Worm (Caenorhabditis elegans) whole organism, L4 larva: ENCODE data around the gene med-2.

ENCODE experiments used
- F10B5.3 ChIP-seq: sonication (generic microtip); optimal IDR thresholded peaks from 2 replicates; lab custom pipeline; 2016; ENCODE audit warnings: mild to moderate bottlenecking, missing genetic modification characterization, missing compliant biosample characterization
- F37D6.2 ChIP-seq: sonication (generic microtip); optimal IDR thresholded peaks from 2 replicates; lab custom pipeline; 2016; ENCODE audit warnings: mild to moderate bottlenecking, missing genetic modification characterization, missing compliant biosample characterization
- R02D3.7 ChIP-seq: fragments of 150-350 bp; sonication (generic microtip); optimal IDR thresholded peaks from 3 replicates; lab custom pipeline; 2014; ENCODE audit warnings: missing biosample characterization, missing genetic modification characterization
- T20F7.1 ChIP-seq: fragments of 200-800 bp; sonication (Bioruptor generic); optimal IDR thresholded peaks from 2 replicates; lab custom pipeline; 2018; ENCODE audit warnings: mild to moderate bottlenecking, missing genetic modification characterization, missing compliant biosample characterization
- Y105C5A.15 ChIP-seq: fragments of 200-800 bp; sonication (Bioruptor generic); IDR thresholded peaks from 2 replicates; pipeline ENCODE4 v1.3.6; 2022; ENCODE audit warnings: missing genetic modification characterization, missing compliant biosample characterization
- Y75B8A.6 ChIP-seq: fragments of 200-800 bp; sonication (Bioruptor generic); IDR thresholded peaks from 2 replicates; pipeline ENCODE4 v1.3.6; 2022; ENCODE audit warnings: missing genetic modification reagents, missing genetic modification characterization, missing compliant biosample characterization
- ZK337.2 ChIP-seq: fragments of 200-800 bp; sonication (Bioruptor generic); IDR thresholded peaks from 2 replicates; pipeline ENCODE4 v1.3.6; 2022; ENCODE audit warnings: missing genetic modification reagents, missing genetic modification characterization, missing compliant biosample characterization
- ama-1 ChIP-seq: fragments of 150-350 bp; optimal IDR thresholded peaks from 2 replicates; lab custom pipeline; 2014; ENCODE audit warnings: inconsistent platforms, mixed read lengths
- ceh-28 ChIP-seq: fragments of 150-350 bp; optimal IDR thresholded peaks from 2 replicates; lab custom pipeline; 2014; ENCODE audit warnings: missing biosample characterization, missing genetic modification reagents, missing genetic modification characterization
- ces-1 ChIP-seq: fragments of 150-350 bp; sonication (generic microtip); optimal IDR thresholded peaks from 4 replicates; lab custom pipeline; 2014; ENCODE audit warnings: missing biosample characterization, missing genetic modification reagents, missing genetic modification characterization
- ctbp-1 ChIP-seq: fragments of 200-800 bp; sonication (Bioruptor generic); IDR thresholded peaks from 2 replicates; pipeline ENCODE4 v1.3.6; 2022; ENCODE audit warnings: missing genetic modification reagents, missing genetic modification characterization, missing compliant biosample characterization
- daf-16 ChIP-seq, 3 experiments: sonication (generic microtip); optimal IDR thresholded peaks; 2 replicates each; lab custom pipeline; 2016 to 2017; ENCODE audit warnings: missing genetic modification characterization in 3 of 3, missing genetic modification reagents in 3 of 3, mild to moderate bottlenecking in 2 of 3, missing compliant biosample characterization in 2 of 3, missing biosample characterization in 1 of 3, moderate library complexity in 1 of 3
- daf-19 ChIP-seq: fragments of 200-800 bp; sonication (Bioruptor generic); conservative IDR thresholded peaks from 2 replicates; pipeline ENCODE4 v1.3.6; 2022; ENCODE audit warnings: missing genetic modification characterization, missing compliant biosample characterization
- egl-43 ChIP-seq: fragments of 200-800 bp; sonication (Bioruptor generic); IDR thresholded peaks from 2 replicates; pipeline ENCODE4 v1.3.6; 2022; ENCODE audit warnings: missing genetic modification reagents, missing genetic modification characterization, missing compliant biosample characterization
- fkh-10 ChIP-seq: fragments of 150-350 bp; optimal IDR thresholded peaks from 2 replicates; lab custom pipeline; 2014; ENCODE audit warnings: missing biosample characterization, missing genetic modification reagents, missing genetic modification characterization
- gei-8 ChIP-seq: fragments of 200-800 bp; sonication (Bioruptor generic); optimal IDR thresholded peaks from 2 replicates; lab custom pipeline; 2018; ENCODE audit warnings: mild to moderate bottlenecking, missing genetic modification characterization, missing compliant biosample characterization
- hif-1 ChIP-seq, 2 experiments: sonication (generic microtip); optimal IDR thresholded peaks; 2 replicates each; lab custom pipeline; 2016 to 2017; ENCODE audit warnings: missing compliant biosample characterization in 2 of 2, missing genetic modification characterization in 2 of 2, missing genetic modification reagents in 2 of 2, missing genotype in 2 of 2, mild to moderate bottlenecking in 1 of 2
- lin-1 ChIP-seq: fragments of 200-800 bp; sonication (Bioruptor generic); IDR thresholded peaks from 2 replicates; pipeline ENCODE4 v1.3.6; 2022; ENCODE audit warnings: missing genetic modification reagents, missing genetic modification characterization, missing compliant biosample characterization
- lin-13 ChIP-seq: fragments of 150-350 bp; optimal IDR thresholded peaks from 2 replicates; lab custom pipeline; 2014; ENCODE audit warnings: missing biosample characterization, missing genetic modification reagents, missing genetic modification characterization
- lsy-2 ChIP-seq, 2 experiments: fragments of 150-350 bp in 1 of 2; sonication (generic microtip) in 1 of 2; optimal IDR thresholded peaks; 2 replicates each; lab custom pipeline; 2014 to 2017; ENCODE audit warnings: missing biosample characterization in 2 of 2, missing genetic modification characterization in 2 of 2
- mdt-29 ChIP-seq: fragments of 200-800 bp; sonication (Bioruptor generic); IDR thresholded peaks from 2 replicates; pipeline ENCODE4 v1.3.6; 2022; ENCODE audit warnings: missing genetic modification reagents, missing genetic modification characterization, missing compliant biosample characterization
- mep-1 ChIP-seq: fragments of 150-350 bp; sonication (generic microtip); optimal IDR thresholded peaks from 3 replicates; lab custom pipeline; 2014; ENCODE audit warnings: missing biosample characterization, missing genetic modification characterization
- nhr-11 ChIP-seq: fragments of 150-350 bp; optimal IDR thresholded peaks from 2 replicates; lab custom pipeline; 2014; ENCODE audit warnings: missing biosample characterization, missing genetic modification characterization
- nhr-111 ChIP-seq: fragments of 200-800 bp; sonication (Bioruptor generic); optimal IDR thresholded peaks from 2 replicates; lab custom pipeline; 2018; ENCODE audit warnings: mild to moderate bottlenecking, missing genetic modification characterization, missing compliant biosample characterization
- nhr-48 ChIP-seq: sonication (generic microtip); optimal IDR thresholded peaks from 2 replicates; lab custom pipeline; 2016; ENCODE audit warnings: mild to moderate bottlenecking, missing genetic modification characterization, missing compliant biosample characterization
- nhr-76 ChIP-seq: fragments of 150-350 bp; optimal IDR thresholded peaks from 2 replicates; lab custom pipeline; 2014; ENCODE audit warnings: missing biosample characterization, missing genetic modification characterization
- saeg-2 ChIP-seq: fragments of 200-800 bp; sonication (Bioruptor generic); IDR thresholded peaks from 2 replicates; pipeline ENCODE4 v1.3.6; 2022; ENCODE audit warnings: missing genetic modification reagents, missing genetic modification characterization, missing compliant biosample characterization
- sdz-12 ChIP-seq: fragments of 200-800 bp; sonication (Bioruptor generic); optimal IDR thresholded peaks from 2 replicates; lab custom pipeline; 2018; ENCODE audit warnings: mild to moderate bottlenecking, missing genetic modification characterization, missing compliant biosample characterization
- snpc-1.2 ChIP-seq: fragments of 200-800 bp; sonication (Bioruptor generic); IDR thresholded peaks from 2 replicates; pipeline ENCODE4 v1.3.6; 2022; ENCODE audit warnings: missing genetic modification reagents, missing genetic modification characterization, missing compliant biosample characterization
- spr-1 ChIP-seq: sonication (generic microtip); optimal IDR thresholded peaks from 2 replicates; lab custom pipeline; 2016; ENCODE audit warnings: mild to moderate bottlenecking, missing genetic modification characterization, missing compliant biosample characterization
- tag-97 ChIP-seq: fragments of 200-800 bp; sonication (Bioruptor generic); IDR thresholded peaks from 2 replicates; pipeline ENCODE4 v1.3.6; 2022; ENCODE audit warnings: missing genetic modification characterization, missing compliant biosample characterization
- unc-62 ChIP-seq, 3 experiments: fragments of 150-350 bp in 1 of 3; sonication (generic microtip); optimal IDR thresholded peaks in 2 of 3; peaks in 1 of 3; 1 replicate in 1 of 3; 2 replicates in 2 of 3; lab custom pipeline; 2014 to 2017; ENCODE audit warnings: missing biosample characterization in 3 of 3, missing genetic modification characterization in 3 of 3, missing genetic modification reagents in 3 of 3, missing genotype in 1 of 3
- zfp-3 ChIP-seq: fragments of 200-800 bp; sonication (Bioruptor generic); conservative IDR thresholded peaks from 2 replicates; pipeline ENCODE4 v1.3.6; 2022; ENCODE audit warnings: missing genetic modification reagents, missing genetic modification characterization, missing compliant biosample characterization
- zip-11 ChIP-seq: fragments of 200-800 bp; sonication (Bioruptor generic); IDR thresholded peaks from 2 replicates; pipeline ENCODE4 v1.3.6; 2022; ENCODE audit warnings: missing genetic modification characterization, missing compliant biosample characterization
- zip-2 ChIP-seq: fragments of 150-350 bp; optimal IDR thresholded peaks from 2 replicates; lab custom pipeline; 2014; ENCODE audit warnings: missing biosample characterization, missing genetic modification characterization

med-2 gene

DNA sequence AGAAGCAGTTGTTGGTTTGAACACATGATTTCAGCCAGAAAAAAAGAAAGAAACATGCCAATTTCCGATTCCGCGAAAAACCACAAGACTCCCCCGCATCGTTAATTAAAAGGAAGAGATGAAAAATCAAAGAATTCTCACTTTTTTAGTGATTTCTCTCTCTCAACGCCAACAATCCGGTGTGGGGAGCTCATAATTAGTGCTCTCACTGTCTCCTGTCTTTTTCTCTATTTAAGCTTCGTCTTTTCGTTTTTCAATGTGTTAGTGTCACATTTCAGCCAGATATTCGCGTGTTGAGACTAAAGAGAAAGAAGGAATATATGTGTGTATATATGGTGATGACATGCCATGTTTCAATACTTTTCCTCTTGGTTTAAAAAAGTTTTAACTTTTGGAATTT, 10.6 kb upstream of the med-2 start:
- no peak for TF ChIP-seq nhr-111 (GFP tag; lab: Kevin White, UChicago)
- TF ChIP-seq tag-97 (GFP tag; lab: Robert Waterston, UW) = no peak
- TF ChIP-seq ces-1 (GFP tag; lab: Kevin White, UChicago) = no peak
- TF ChIP-seq daf-16 (GFP tag; optimal IDR thresholded peaks at IDR 0.05; lab: Kevin White, UChicago) = peak in 1 of 2 experiments; percentile 44
- TF ChIP-seq daf-16 (tag; optimal IDR thresholded peaks at IDR 0.05; lab: Kevin White, UChicago) = no peak
- TF ChIP-seq ama-1 (lab: Kevin White, UChicago) = peak; percentile 1
- no peak for TF ChIP-seq Y75B8A.6 (GFP tag; lab: Robert Waterston, UW)
- no peak for TF ChIP-seq nhr-76
- peak; percentile 32 for TF ChIP-seq nhr-11
- TF ChIP-seq snpc-1.2 (GFP tag; lab: Robert Waterston, UW) = no peak
- peak; percentile 48 for TF ChIP-seq mep-1 (tag; lab: Kevin White, UChicago)
- no peak for TF ChIP-seq zip-11 (GFP tag; lab: Robert Waterston, UW)
- peak in 1 of 2 experiments; percentile 36 for TF ChIP-seq hif-1 (tag; optimal IDR thresholded peaks at IDR 0.05; lab: Kevin White, UChicago)
- TF ChIP-seq zip-2 (tag; lab: Kevin White, UChicago) = no peak
- TF ChIP-seq nhr-48 (tag; lab: Kevin White, UChicago) = no peak
- peak; percentile 5 to 64 for TF ChIP-seq lsy-2 (tag; optimal IDR thresholded peaks at IDR 0.05; lab: Kevin White, UChicago)
- TF ChIP-seq egl-43 (GFP tag; lab: Robert Waterston, UW) = no peak
- TF ChIP-seq zfp-3 = no peak
- 0 out of 2 replicates have a peak, but pooled peaks have one; percentile 12 for TF ChIP-seq ZK337.2 (GFP tag; lab: Robert Waterston, UW)
- no peak for TF ChIP-seq daf-19 (GFP tag; lab: Robert Waterston, UW)
- TF ChIP-seq lin-13 (GFP tag; lab: Kevin White, UChicago) = no peak
- no peak for TF ChIP-seq T20F7.1 (GFP tag; lab: Kevin White, UChicago)
- TF ChIP-seq F37D6.2 (tag; lab: Kevin White, UChicago) = peak; percentile 10
- TF ChIP-seq R02D3.7 = no peak

ce11 chrIII:6880797-6881196, 3.5 kb upstream of the med-2 start, which contains the start of gene K04C2.7:
Gene K04C2.7 (plus strand): TSS chrIII:6881097.
- no peak for TF ChIP-seq saeg-2 (GFP tag; lab: Robert Waterston, UW)
- TF ChIP-seq nhr-48 (tag; lab: Kevin White, UChicago) = no peak
- TF ChIP-seq sdz-12 (GFP tag; lab: Kevin White, UChicago) = no peak
- no peak for TF ChIP-seq mdt-29 (GFP tag; lab: Robert Waterston, UW)
- TF ChIP-seq tag-97 (GFP tag; lab: Robert Waterston, UW) = no peak
- TF ChIP-seq lin-1 = no peak
- TF ChIP-seq spr-1 (tag; lab: Kevin White, UChicago) = no peak
- TF ChIP-seq daf-19 (GFP tag; lab: Robert Waterston, UW) = no peak
- TF ChIP-seq lsy-2 (tag; optimal IDR thresholded peaks at IDR 0.05; lab: Kevin White, UChicago) = no peak
- no peak for TF ChIP-seq ctbp-1 (GFP tag; lab: Robert Waterston, UW)
- TF ChIP-seq ceh-28 (tag; lab: Kevin White, UChicago) = no peak
- TF ChIP-seq fkh-10 = no peak
- TF ChIP-seq daf-16 (GFP tag; optimal IDR thresholded peaks at IDR 0.05; lab: Kevin White, UChicago) = no peak
- no peak for TF ChIP-seq daf-16 (tag; optimal IDR thresholded peaks at IDR 0.05; lab: Kevin White, UChicago)
- no peak for TF ChIP-seq mep-1 (tag; lab: Kevin White, UChicago)
- no peak for TF ChIP-seq gei-8 (GFP tag; lab: Kevin White, UChicago)
- TF ChIP-seq Y105C5A.15 = no peak

DNA sequence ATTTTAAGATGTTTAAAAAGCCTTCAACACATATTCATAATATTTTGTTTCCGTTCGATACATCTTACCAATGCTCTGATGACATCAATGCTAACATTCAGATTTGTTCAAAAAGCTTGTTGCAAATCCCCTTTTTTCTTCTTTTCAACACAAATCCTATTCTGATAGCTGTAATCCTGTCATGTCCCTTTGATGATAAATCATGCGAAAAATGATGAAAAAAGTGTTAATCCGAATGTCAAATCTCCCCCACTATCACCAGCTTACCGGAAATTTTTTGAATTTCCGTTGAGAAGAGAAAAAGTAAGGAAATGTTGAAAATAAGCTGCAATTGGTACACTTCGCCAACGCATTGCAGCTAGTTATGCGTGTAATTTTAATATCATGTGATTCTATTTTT, 2.6 kb upstream of the med-2 start:
- TF ChIP-seq unc-62 (GFP tag; optimal IDR thresholded peaks at IDR 0.05 in 1 of 2; lab: Kevin White, UChicago) (peak in 1 of 2 experiments; percentile 85), unc-62 (tag; optimal IDR thresholded peaks at IDR 0.05; lab: Kevin White, UChicago) (no peak), lin-1 (no peak), F10B5.3 (tag; lab: Kevin White, UChicago) (no peak)
